Worm (Caenorhabditis elegans) whole organism, L2 larva: ENCODE data around the gene T28H10.2.

Experiments
- C34F6.9 ChIP-seq: fragments of 150-350 bp; optimal IDR thresholded peaks from 2 replicates; lab custom pipeline; 2014; ENCODE audit warnings: missing biosample characterization, missing genetic modification characterization
- F13H6.1 ChIP-seq: sonication (generic microtip); optimal IDR thresholded peaks from 2 replicates; lab custom pipeline; 2016; ENCODE audit warnings: missing genetic modification characterization, missing compliant biosample characterization
- R02D3.7 ChIP-seq: fragments of 150-350 bp; optimal IDR thresholded peaks from 2 replicates; lab custom pipeline; 2014; ENCODE audit warnings: missing biosample characterization, missing genetic modification characterization
- Y55F3AM.14 ChIP-seq: fragments of 200-800 bp; sonication (Bioruptor generic); optimal IDR thresholded peaks from 2 replicates; lab custom pipeline; 2018; ENCODE audit warnings: mild to moderate bottlenecking, missing genetic modification characterization, missing compliant biosample characterization
- ZK546.5 ChIP-seq: sonication (generic microtip); optimal IDR thresholded peaks from 2 replicates; lab custom pipeline; 2017; ENCODE audit warnings: missing biosample characterization, missing genetic modification characterization
- alr-1 ChIP-seq: fragments of 150-350 bp; optimal IDR thresholded peaks from 2 replicates; lab custom pipeline; 2014; ENCODE audit warnings: missing biosample characterization, missing genetic modification characterization
- aly-2 ChIP-seq: fragments of 150-350 bp; optimal IDR thresholded peaks from 2 replicates; lab custom pipeline; 2014; ENCODE audit warnings: missing biosample characterization, missing genetic modification characterization
- ama-1 ChIP-seq: fragments of 150-350 bp; optimal IDR thresholded peaks from 2 replicates; lab custom pipeline; 2018; ENCODE audit warnings: inconsistent platforms
- blmp-1 ChIP-seq: sonication (generic microtip); optimal IDR thresholded peaks from 2 replicates; lab custom pipeline; 2017; ENCODE audit warnings: missing genetic modification characterization, mild to moderate bottlenecking, missing compliant biosample characterization, antibody characterized with exemption, moderate library complexity; ENCODE audit not compliant: insufficient read depth
- crh-2 ChIP-seq: sonication (generic microtip); optimal IDR thresholded peaks from 2 replicates; lab custom pipeline; 2017; ENCODE audit warnings: missing biosample characterization, missing genetic modification characterization
- dmd-4 ChIP-seq: sonication (generic microtip); optimal IDR thresholded peaks from 2 replicates; lab custom pipeline; 2017; ENCODE audit warnings: missing biosample characterization, missing genetic modification characterization
- egl-27 ChIP-seq: sonication (generic microtip); optimal IDR thresholded peaks from 3 replicates; lab custom pipeline; 2017; ENCODE audit warnings: missing biosample characterization, missing genetic modification reagents, missing genetic modification characterization
- elt-1 ChIP-seq: fragments of 150-350 bp; optimal IDR thresholded peaks from 2 replicates; lab custom pipeline; 2014; ENCODE audit warnings: missing biosample characterization, missing genetic modification characterization
- elt-3 ChIP-seq: sonication (generic microtip); optimal IDR thresholded peaks from 2 replicates; lab custom pipeline; 2017; ENCODE audit warnings: missing biosample characterization, missing genetic modification characterization
- fos-1 ChIP-seq: fragments of 150-350 bp; optimal IDR thresholded peaks from 2 replicates; lab custom pipeline; 2014; ENCODE audit warnings: missing biosample characterization, missing genetic modification characterization
- gmeb-1 ChIP-seq: fragments of 150-350 bp; optimal IDR thresholded peaks from 2 replicates; lab custom pipeline; 2014; ENCODE audit warnings: missing biosample characterization, missing genetic modification characterization
- lin-11 ChIP-seq: fragments of 150-350 bp; sonication (generic microtip); optimal IDR thresholded peaks from 2 replicates; lab custom pipeline; 2014; ENCODE audit warnings: missing biosample characterization, missing genetic modification characterization, inconsistent platforms, mixed read lengths
- lin-13 ChIP-seq: fragments of 150-350 bp; optimal IDR thresholded peaks from 2 replicates; lab custom pipeline; 2014; ENCODE audit warnings: missing biosample characterization, missing genetic modification reagents, missing genetic modification characterization
- lin-39 ChIP-seq: fragments of 150-350 bp; optimal IDR thresholded peaks from 2 replicates; lab custom pipeline; 2014; ENCODE audit warnings: missing biosample characterization, missing genetic modification reagents, missing genetic modification characterization
- lsy-2 ChIP-seq, 2 experiments: fragments of 150-350 bp in 1 of 2; sonication (generic microtip) in 1 of 2; optimal IDR thresholded peaks; 2 replicates each; lab custom pipeline; 2014 to 2017; ENCODE audit warnings: missing biosample characterization in 2 of 2, missing genetic modification characterization in 2 of 2
- mab-5 ChIP-seq: fragments of 150-350 bp; optimal IDR thresholded peaks from 2 replicates; lab custom pipeline; 2014; ENCODE audit warnings: missing biosample characterization, missing genetic modification characterization
- mbf-1 ChIP-seq: sonication (generic microtip); optimal IDR thresholded peaks from 2 replicates; lab custom pipeline; 2017; ENCODE audit warnings: missing biosample characterization, missing genetic modification characterization
- mdl-1 ChIP-seq, 2 experiments: fragments of 150-350 bp in 1 of 2; sonication (generic microtip) in 1 of 2; optimal IDR thresholded peaks; 2 replicates each; lab custom pipeline; 2017; ENCODE audit warnings: missing biosample characterization in 2 of 2, missing genetic modification characterization in 2 of 2
- nhr-10 ChIP-seq: sonication (generic microtip); optimal IDR thresholded peaks from 2 replicates; lab custom pipeline; 2017; ENCODE audit warnings: missing biosample characterization, missing genetic modification characterization
- nhr-11 ChIP-seq: fragments of 150-350 bp; optimal IDR thresholded peaks from 2 replicates; lab custom pipeline; 2014; ENCODE audit warnings: missing biosample characterization, missing genetic modification characterization
- nhr-12 ChIP-seq: fragments of 150-350 bp; optimal IDR thresholded peaks from 2 replicates; lab custom pipeline; 2014; ENCODE audit warnings: missing biosample characterization, missing genetic modification characterization
- nhr-129 ChIP-seq: fragments of 150-350 bp; optimal IDR thresholded peaks from 2 replicates; lab custom pipeline; 2014; ENCODE audit warnings: missing biosample characterization, missing genetic modification characterization
- nhr-21 ChIP-seq: fragments of 150-350 bp; optimal IDR thresholded peaks from 2 replicates; lab custom pipeline; 2014; ENCODE audit warnings: missing biosample characterization, missing genetic modification characterization
- nhr-23 ChIP-seq: fragments of 150-350 bp; optimal IDR thresholded peaks from 2 replicates; lab custom pipeline; 2014; ENCODE audit warnings: missing biosample characterization, missing genetic modification reagents, missing genetic modification characterization
- nhr-237 ChIP-seq: fragments of 150-350 bp; optimal IDR thresholded peaks from 2 replicates; lab custom pipeline; 2014; ENCODE audit warnings: missing biosample characterization, missing genetic modification characterization
- nhr-25 ChIP-seq: fragments of 150-350 bp; sonication (generic microtip); optimal IDR thresholded peaks from 3 replicates; lab custom pipeline; 2014; ENCODE audit warnings: missing biosample characterization, missing genetic modification characterization
- nhr-6 ChIP-seq: fragments of 150-350 bp; optimal IDR thresholded peaks from 2 replicates; lab custom pipeline; 2014; ENCODE audit warnings: missing biosample characterization, missing genetic modification characterization
- nhr-77 ChIP-seq: fragments of 150-350 bp; optimal IDR thresholded peaks from 2 replicates; lab custom pipeline; 2014; ENCODE audit warnings: missing biosample characterization, missing genetic modification characterization
- peb-1 ChIP-seq: fragments of 150-350 bp; optimal IDR thresholded peaks from 2 replicates; lab custom pipeline; 2014; ENCODE audit warnings: missing biosample characterization, missing genetic modification characterization
- skn-1 ChIP-seq: sonication (generic microtip); optimal IDR thresholded peaks from 2 replicates; lab custom pipeline; 2017; ENCODE audit warnings: missing biosample characterization, missing genetic modification characterization
- sma-3 ChIP-seq: sonication (generic microtip); optimal IDR thresholded peaks from 2 replicates; lab custom pipeline; 2016; ENCODE audit warnings: missing genetic modification reagents, missing genetic modification characterization, missing compliant biosample characterization
- sma-9 ChIP-seq, 2 experiments: fragments of 150-350 bp in 1 of 2; sonication (generic microtip) in 1 of 2; optimal IDR thresholded peaks; 2 replicates each; lab custom pipeline; 2014 to 2016; ENCODE audit warnings: missing genetic modification characterization in 2 of 2, mild to moderate bottlenecking in 1 of 2, missing biosample characterization in 1 of 2, missing compliant biosample characterization in 1 of 2, missing genetic modification reagents in 1 of 2, moderate library complexity in 1 of 2
- snpc-4 ChIP-seq: fragments of 150-350 bp; optimal IDR thresholded peaks from 2 replicates; lab custom pipeline; 2014; ENCODE audit warnings: missing biosample characterization, missing genetic modification characterization
- unc-55 ChIP-seq: fragments of 150-350 bp; sonication (generic microtip); optimal IDR thresholded peaks from 3 replicates; lab custom pipeline; 2014; ENCODE audit warnings: missing biosample characterization, missing genetic modification reagents, missing genetic modification characterization
- unc-62 ChIP-seq: fragments of 150-350 bp; optimal IDR thresholded peaks from 2 replicates; lab custom pipeline; 2014; ENCODE audit warnings: missing biosample characterization, missing genetic modification reagents, missing genetic modification characterization
- zag-1 ChIP-seq: fragments of 150-350 bp; optimal IDR thresholded peaks from 2 replicates; lab custom pipeline; 2014; ENCODE audit warnings: missing biosample characterization, missing genetic modification characterization
- ztf-1 ChIP-seq: fragments of 200-800 bp; sonication (Bioruptor generic); conservative IDR thresholded peaks from 2 replicates; pipeline ENCODE4 v1.3.6; 2022; ENCODE audit warnings: missing genetic modification characterization, missing compliant biosample characterization
- ztf-11 ChIP-seq: sonication (generic microtip); optimal IDR thresholded peaks from 2 replicates; lab custom pipeline; 2017; ENCODE audit warnings: missing biosample characterization, missing genetic modification characterization
- ztf-4 ChIP-seq: fragments of 150-350 bp; optimal IDR thresholded peaks from 2 replicates; lab custom pipeline; 2014; ENCODE audit warnings: missing biosample characterization, missing genetic modification characterization

Gene T28H10.2

DNA sequence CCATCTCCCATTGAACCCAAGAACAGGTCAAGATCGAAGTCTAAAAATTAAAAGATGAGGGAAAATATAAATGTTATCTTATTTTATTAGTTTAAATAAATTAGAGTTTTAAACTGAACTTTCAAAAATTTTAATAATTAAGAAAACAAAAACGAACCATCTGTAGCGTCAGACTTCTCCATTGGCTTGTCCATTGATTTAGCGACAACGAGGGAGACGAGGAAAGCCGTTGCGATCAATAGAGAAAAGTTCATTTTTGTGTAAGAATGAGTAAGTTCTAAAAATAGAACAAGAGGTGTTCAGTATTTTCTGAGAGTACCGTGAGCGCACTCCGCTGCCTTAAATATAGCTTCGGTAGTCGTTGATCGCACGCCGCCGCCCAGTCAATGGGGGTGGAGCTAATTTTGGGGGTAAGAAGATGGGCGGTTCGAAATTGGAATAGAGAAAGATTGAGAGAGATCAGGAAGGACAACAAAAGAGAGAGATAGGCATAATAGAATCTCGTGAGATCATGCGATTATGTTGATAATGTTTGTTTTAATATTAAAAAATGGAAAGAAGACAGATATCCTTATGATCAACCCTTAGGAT, 37.4 kb upstream of the T28H10.2 start, which contains the start of gene F45D3.3:
F45D3.3 (minus strand) TSS at position 350 of the 591 bp plus-strand sequence.
- TF ChIP-seq nhr-12 (tag; lab: Kevin White, UChicago): no peak
- TF ChIP-seq nhr-129: no peak
- TF ChIP-seq nhr-6: no peak
- no peak for TF ChIP-seq elt-3 (tag; lab: Kevin White, UChicago)
- TF ChIP-seq egl-27: peak; percentile 25
- no peak for TF ChIP-seq gmeb-1 (tag; lab: Kevin White, UChicago)
- peak; percentile 22 to 34 for TF ChIP-seq mdl-1 (tag; optimal IDR thresholded peaks at IDR 0.05; lab: Kevin White, UChicago)
- TF ChIP-seq nhr-23 (tag; lab: Kevin White, UChicago): no peak
- TF ChIP-seq blmp-1: peak; percentile 27
- TF ChIP-seq skn-1 (tag; lab: Kevin White, UChicago): no peak
- no peak for TF ChIP-seq nhr-77 (tag; lab: Kevin White, UChicago)
- TF ChIP-seq unc-55 (GFP tag; lab: Kevin White, UChicago): no peak
- peak; percentile 43 for TF ChIP-seq sma-3 (GFP tag; lab: Kevin White, UChicago)
- no peak for TF ChIP-seq mab-5
- TF ChIP-seq snpc-4 (tag; lab: Kevin White, UChicago): no peak
- no peak for TF ChIP-seq aly-2
- no peak for TF ChIP-seq lin-11 (tag; lab: Kevin White, UChicago)
- no peak for TF ChIP-seq R02D3.7 (tag; lab: Kevin White, UChicago)
- TF ChIP-seq ztf-4 (tag; lab: Kevin White, UChicago): no peak
- TF ChIP-seq ZK546.5: no peak
- TF ChIP-seq ama-1: peak; percentile 94
- no peak for TF ChIP-seq peb-1 (tag; lab: Kevin White, UChicago)
- no peak for TF ChIP-seq dmd-4 (tag; lab: Kevin White, UChicago)
- peak; percentile 12 for TF ChIP-seq nhr-25
- TF ChIP-seq fos-1 (tag; lab: Kevin White, UChicago): no peak
- no peak for TF ChIP-seq alr-1 (tag; lab: Kevin White, UChicago)
- TF ChIP-seq sma-9 (GFP tag; optimal IDR thresholded peaks at IDR 0.05; lab: Kevin White, UChicago): peak; percentile 24
- no peak for TF ChIP-seq sma-9 (tag; optimal IDR thresholded peaks at IDR 0.05; lab: Kevin White, UChicago)
- TF ChIP-seq unc-62 (GFP tag; lab: Kevin White, UChicago): no peak
- TF ChIP-seq crh-2 (tag; lab: Kevin White, UChicago): no peak
- no peak for TF ChIP-seq nhr-11 (tag; lab: Kevin White, UChicago)
- TF ChIP-seq zag-1 (tag; lab: Kevin White, UChicago): no peak
- TF ChIP-seq elt-1 (tag; lab: Kevin White, UChicago): no peak
- peak; percentile 79 for TF ChIP-seq nhr-21 (tag; lab: Kevin White, UChicago)

DNA sequence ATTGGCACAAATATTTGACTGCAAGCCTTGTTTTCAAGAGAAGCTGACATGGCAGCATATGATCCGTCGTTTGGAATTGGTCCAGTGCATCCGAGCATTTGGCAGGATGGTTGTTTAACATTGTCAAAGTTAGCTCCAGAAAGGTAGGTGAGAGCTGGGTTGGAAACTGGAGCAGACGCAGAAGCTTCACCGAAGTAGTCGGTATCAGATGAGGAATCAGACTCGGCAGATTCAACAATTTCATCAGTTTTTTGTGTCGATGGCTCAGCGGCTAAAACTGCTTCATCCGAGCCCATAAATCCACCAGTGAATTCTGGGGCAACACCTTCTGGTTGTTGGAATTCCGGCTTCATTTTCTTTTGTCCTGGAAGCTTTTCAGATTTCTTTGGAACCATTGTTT, 36.9 kb upstream of the T28H10.2 start:
- no peak for TF ChIP-seq peb-1 (tag; lab: Kevin White, UChicago)
- TF ChIP-seq dmd-4 (tag; lab: Kevin White, UChicago): no peak
- peak; percentile 1 for TF ChIP-seq nhr-129
- no peak for TF ChIP-seq ztf-4 (tag; lab: Kevin White, UChicago)
- TF ChIP-seq sma-9 (GFP tag; optimal IDR thresholded peaks at IDR 0.05; lab: Kevin White, UChicago): no peak
- TF ChIP-seq sma-9 (tag; optimal IDR thresholded peaks at IDR 0.05; lab: Kevin White, UChicago): no peak
- no peak for TF ChIP-seq skn-1 (tag; lab: Kevin White, UChicago)
- TF ChIP-seq sma-3 (GFP tag; lab: Kevin White, UChicago): no peak
- peak; percentile 69 for TF ChIP-seq ama-1
- no peak for TF ChIP-seq unc-62 (GFP tag; lab: Kevin White, UChicago)
- no peak for TF ChIP-seq mab-5
- TF ChIP-seq fos-1 (tag; lab: Kevin White, UChicago): no peak
- no peak for TF ChIP-seq ZK546.5

DNA sequence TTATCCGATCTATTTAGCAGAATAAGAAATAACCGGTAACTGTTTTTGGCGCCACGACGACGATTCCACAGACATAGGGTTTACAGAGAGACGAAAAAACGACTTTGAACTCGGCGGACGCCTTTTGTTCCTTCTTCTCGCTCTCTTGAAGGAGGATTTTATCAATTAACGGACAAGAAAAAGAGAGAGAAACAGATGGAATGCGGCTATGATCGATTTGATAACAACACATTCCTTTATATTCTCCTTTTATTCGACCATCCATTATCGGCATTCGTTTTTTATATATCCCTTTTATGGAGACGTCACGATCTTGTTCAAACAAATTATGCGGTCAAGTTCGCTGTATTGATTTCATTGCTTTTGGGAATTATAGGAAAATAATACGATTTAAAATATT, 36.1 kb upstream of the T28H10.2 start:
- TF ChIP-seq gmeb-1 (tag; lab: Kevin White, UChicago): peak; percentile 1
- no peak for TF ChIP-seq nhr-12 (tag; lab: Kevin White, UChicago)
- peak in 1 of 2 experiments; percentile 29 for TF ChIP-seq lsy-2 (tag; optimal IDR thresholded peaks at IDR 0.05; lab: Kevin White, UChicago)
- TF ChIP-seq C34F6.9: no peak
- no peak for TF ChIP-seq ztf-1
- no peak for TF ChIP-seq dmd-4 (tag; lab: Kevin White, UChicago)
- no peak for TF ChIP-seq egl-27
- no peak for TF ChIP-seq aly-2
- no peak for TF ChIP-seq nhr-6
- TF ChIP-seq nhr-237: no peak
- TF ChIP-seq sma-3 (GFP tag; lab: Kevin White, UChicago): peak; percentile 79
- no peak for TF ChIP-seq mbf-1 (tag; lab: Kevin White, UChicago)
- no peak for TF ChIP-seq mab-5
- peak; percentile 38 for TF ChIP-seq nhr-25
- TF ChIP-seq nhr-129: peak; percentile 45
- peak; percentile 95 for TF ChIP-seq ama-1
- no peak for TF ChIP-seq ztf-4 (tag; lab: Kevin White, UChicago)
- no peak for TF ChIP-seq unc-62 (GFP tag; lab: Kevin White, UChicago)
- peak; percentile 89 for TF ChIP-seq nhr-21 (tag; lab: Kevin White, UChicago)
- no peak for TF ChIP-seq lin-39
- no peak for TF ChIP-seq nhr-11 (tag; lab: Kevin White, UChicago)
- no peak for TF ChIP-seq nhr-10 (tag; lab: Kevin White, UChicago)
- no peak for TF ChIP-seq fos-1 (tag; lab: Kevin White, UChicago)
- no peak for TF ChIP-seq F13H6.1 (tag; lab: Kevin White, UChicago)
- TF ChIP-seq lin-13 (GFP tag; lab: Kevin White, UChicago): no peak
- TF ChIP-seq sma-9 (GFP tag; optimal IDR thresholded peaks at IDR 0.05; lab: Kevin White, UChicago): peak; percentile 70
- TF ChIP-seq sma-9 (tag; optimal IDR thresholded peaks at IDR 0.05; lab: Kevin White, UChicago): no peak
- TF ChIP-seq blmp-1: peak; percentile 57
- TF ChIP-seq ZK546.5: no peak
- no peak for TF ChIP-seq ztf-11 (tag; lab: Kevin White, UChicago)
- no peak for TF ChIP-seq snpc-4 (tag; lab: Kevin White, UChicago)
- TF ChIP-seq alr-1 (tag; lab: Kevin White, UChicago): no peak
- TF ChIP-seq peb-1 (tag; lab: Kevin White, UChicago): no peak
- no peak for TF ChIP-seq Y55F3AM.14 (GFP tag; lab: Kevin White, UChicago)
